Fruit fly (Drosophila melanogaster): ENCODE measurements around the gene G9a.

G9a gene

dm6 chrX:245802-246201 is at the start of gene G9a, which contains the start of gene CG3038:
TSS of gene G9a (plus strand) at chrX:245978.
TSS of gene CG3038 (minus strand) at chrX:245856.
- no peak for TF ChIP-seq CG8301 (tag; optimal IDR thresholded peaks at IDR 0.05)
- TF ChIP-seq CG14655 (GFP tag; optimal IDR thresholded peaks at IDR 0.05), result no peak
- peak; percentile 54 for TF ChIP-seq EcR (GFP tag; optimal IDR thresholded peaks at IDR 0.05)

- no peak for TF ChIP-seq CG8159 (tag; optimal IDR thresholded peaks at IDR 0.05)
Measured at dm6 chrX:247329-247728, 1.6 kb downstream of the G9a start.

- TF ChIP-seq EcR (GFP tag; optimal IDR thresholded peaks at IDR 0.05) (no peak), CG12605 (GFP tag; IDR thresholded peaks at IDR 0.05) (no peak), CG4496 (GFP tag; IDR thresholded peaks at IDR 0.05) (no peak), CG9948 (tag; optimal IDR thresholded peaks at IDR 0.05) (no peak), CG17806 (tag; optimal IDR thresholded peaks at IDR 0.05) (no peak), fd96Ca (GFP tag; IDR thresholded peaks at IDR 0.05) (no peak), CG8301 (tag; optimal IDR thresholded peaks at IDR 0.05) (no peak), CG15710 (tag; optimal IDR thresholded peaks at IDR 0.05) (no peak), gl (tag; optimal IDR thresholded peaks at IDR 0.05) (no peak), rn (GFP tag; IDR thresholded peaks at IDR 0.05) (no peak), D1 (tag; optimal IDR thresholded peaks at IDR 0.05) (no peak), Pif1B (GFP tag; optimal IDR thresholded peaks at IDR 0.05) (no peak), CG13204 (GFP tag; optimal IDR thresholded peaks at IDR 0.05) (no peak), CG8159 (tag; optimal IDR thresholded peaks at IDR 0.05) (no peak), CG32121 (GFP tag; IDR thresholded peaks at IDR 0.05) (no peak), Ets98B (GFP tag; IDR thresholded peaks at IDR 0.05) (no peak), CG10348 (GFP tag; IDR thresholded peaks at IDR 0.05) (no peak), CG14655 (GFP tag; optimal IDR thresholded peaks at IDR 0.05) (no peak), Snoo (tag; optimal IDR thresholded peaks at IDR 0.05) (no peak), Pif1A (GFP tag; optimal IDR thresholded peaks at IDR 0.05) (no peak)
Measured at dm6 chrX:254690-255089, 8.9 kb downstream of the G9a start, which contains the start of gene CG42376. TSS of gene CG42376 (plus strand) at chrX:254876.

- TF ChIP-seq gl (tag; optimal IDR thresholded peaks at IDR 0.05) (peak; percentile 30), rn (GFP tag; IDR thresholded peaks at IDR 0.05) (no peak), fd96Ca (GFP tag; IDR thresholded peaks at IDR 0.05) (no peak), CG15710 (tag; optimal IDR thresholded peaks at IDR 0.05) (peak; percentile 76), CG14655 (GFP tag; optimal IDR thresholded peaks at IDR 0.05) (no peak), D1 (tag; optimal IDR thresholded peaks at IDR 0.05) (peak; percentile 40), CG10348 (GFP tag; IDR thresholded peaks at IDR 0.05) (no peak), CG34367 (tag; optimal IDR thresholded peaks at IDR 0.05) (peak; percentile 65), CG32121 (GFP tag; IDR thresholded peaks at IDR 0.05) (no peak), CG12605 (GFP tag; IDR thresholded peaks at IDR 0.05) (no peak), Pif1A (GFP tag; optimal IDR thresholded peaks at IDR 0.05) (peak; percentile 46), CG17806 (tag; optimal IDR thresholded peaks at IDR 0.05) (peak; percentile 71), Ets98B (GFP tag; IDR thresholded peaks at IDR 0.05) (peak; percentile 53), CG9948 (tag; optimal IDR thresholded peaks at IDR 0.05) (peak; percentile 72), CG8301 (tag; optimal IDR thresholded peaks at IDR 0.05) (peak; percentile 61), CG8159 (tag; optimal IDR thresholded peaks at IDR 0.05) (peak; percentile 77), CG4496 (GFP tag; IDR thresholded peaks at IDR 0.05) (peak; percentile 82), EcR (GFP tag; optimal IDR thresholded peaks at IDR 0.05) (no peak), Snoo (tag; optimal IDR thresholded peaks at IDR 0.05) (peak; percentile 63), CG13204 (GFP tag; optimal IDR thresholded peaks at IDR 0.05) (no peak), Pif1B (GFP tag; optimal IDR thresholded peaks at IDR 0.05) (peak; percentile 52)
Measured at dm6 chrX:255369-255768, 9.6 kb downstream of the G9a start, which contains the start of gene cin. TSS of gene cin (plus strand) at chrX:255674.

- TF ChIP-seq Pif1B (GFP tag; optimal IDR thresholded peaks at IDR 0.05) (peak; percentile 20), CG8159 (tag; optimal IDR thresholded peaks at IDR 0.05) (peak; percentile 26), CG15710 (tag; optimal IDR thresholded peaks at IDR 0.05) (no peak)
Measured at dm6 chrX:262836-263235, 17.1 kb downstream of the G9a start.

- TF ChIP-seq fd96Ca (GFP tag; IDR thresholded peaks at IDR 0.05), result no peak
- TF ChIP-seq CG14655 (GFP tag; optimal IDR thresholded peaks at IDR 0.05), result peak; percentile 45
- peak; percentile 63 for TF ChIP-seq CG4496 (GFP tag; IDR thresholded peaks at IDR 0.05)
- no peak for TF ChIP-seq CG12605 (GFP tag; IDR thresholded peaks at IDR 0.05)
- no peak for TF ChIP-seq CG8159 (tag; optimal IDR thresholded peaks at IDR 0.05)
- TF ChIP-seq CG9948 (tag; optimal IDR thresholded peaks at IDR 0.05), result peak; percentile 40
- TF ChIP-seq Snoo (tag; optimal IDR thresholded peaks at IDR 0.05), result no peak
- peak; percentile 36 for TF ChIP-seq CG15710 (tag; optimal IDR thresholded peaks at IDR 0.05)
- TF ChIP-seq D1 (tag; optimal IDR thresholded peaks at IDR 0.05), result no peak
- no peak for TF ChIP-seq rn (GFP tag; IDR thresholded peaks at IDR 0.05)
- TF ChIP-seq Pif1A (GFP tag; optimal IDR thresholded peaks at IDR 0.05), result peak; percentile 30
- peak; percentile 48; the same call in 1 of the 2 replicates for TF ChIP-seq CG32121 (GFP tag; IDR thresholded peaks at IDR 0.05)
- 0 out of 2 replicates have a peak, but pooled peaks have one; percentile 23 for TF ChIP-seq Ets98B (GFP tag; IDR thresholded peaks at IDR 0.05)
- TF ChIP-seq EcR (GFP tag; optimal IDR thresholded peaks at IDR 0.05), result peak; percentile 36
- peak; percentile 35 for TF ChIP-seq CG17806 (tag; optimal IDR thresholded peaks at IDR 0.05)
Measured at dm6 chrX:263728-264344, 18.1 kb downstream of the G9a start, which contains the start of gene CG13377. TSS of gene CG13377 (minus strand) at chrX:263999.
